Fruit fly (Drosophila melanogaster) S2 (cell line): ENCODE data around the gene CG4194.

Experiments used
- CG8478 ChIP-seq: fragments of >200 bp; optimal IDR thresholded peaks from 2 replicates; lab custom pipeline; 2018
- CTCF ChIP-seq, 2 experiments: fragments of >200 bp; optimal IDR thresholded peaks; 2 replicates each; lab custom pipeline; 2018

The CG4194 gene

dm6 chrX:2068292-2068691 is at the start of gene CG4194:
Gene CG4194, plus strand, starts transcription at chrX:2068592.
- TF ChIP-seq CG8478 (no peak), CTCF (optimal IDR thresholded peaks at IDR 0.05; lab: Kevin White, UChicago) (no peak)

- TF ChIP-seq CG8478 = no peak
Observed at dm6 chrX:2024819-2025218, 43.6 kb upstream of the CG4194 start.

dm6 chrX:2031308-2031707 is 37.1 kb upstream of the CG4194 start:
- no peak for TF ChIP-seq CG8478
- no peak for TF ChIP-seq CTCF (optimal IDR thresholded peaks at IDR 0.05; lab: Kevin White, UChicago)

- no peak for TF ChIP-seq CG8478
- no peak for TF ChIP-seq CTCF (optimal IDR thresholded peaks at IDR 0.05; lab: Kevin White, UChicago)
Observed at dm6 chrX:2032160-2032801, 36.1 kb upstream of the CG4194 start.

- TF ChIP-seq CG8478 (no peak), CTCF (optimal IDR thresholded peaks at IDR 0.05; lab: Kevin White, UChicago) (no peak)
Observed at dm6 chrX:2032821-2033436, 35.5 kb upstream of the CG4194 start.

- TF ChIP-seq CTCF (optimal IDR thresholded peaks at IDR 0.05; lab: Kevin White, UChicago) = no peak
Observed at dm6 chrX:2036383-2036782, 32.0 kb upstream of the CG4194 start.

- TF ChIP-seq CTCF (optimal IDR thresholded peaks at IDR 0.05; lab: Kevin White, UChicago) = no peak
- TF ChIP-seq CG8478 = no peak
Observed at dm6 chrX:2036800-2037488, 31.4 kb upstream of the CG4194 start.

- TF ChIP-seq CTCF (optimal IDR thresholded peaks at IDR 0.05; lab: Kevin White, UChicago) (no peak), CG8478 (no peak)
Observed at dm6 chrX:2037605-2038004, 30.8 kb upstream of the CG4194 start.

- TF ChIP-seq CTCF (optimal IDR thresholded peaks at IDR 0.05; lab: Kevin White, UChicago) (peak in 1 of 2 experiments; percentile 26), CG8478 (no peak)
Observed at dm6 chrX:2041312-2041918, 27.0 kb upstream of the CG4194 start, which contains the start of gene CG4313. Gene CG4313, plus strand, starts transcription at chrX:2041868.

- no peak for TF ChIP-seq CG8478
- TF ChIP-seq CTCF (optimal IDR thresholded peaks at IDR 0.05; lab: Kevin White, UChicago) = no peak
Observed at dm6 chrX:2041981-2042847, 26.2 kb upstream of the CG4194 start, which contains the start of the genes Actn and usp. Gene Actn, minus strand, starts transcription at chrX:2042311. Gene usp, minus strand, starts transcription at chrX:2042311.

- TF ChIP-seq CG8478 = no peak
- no peak for TF ChIP-seq CTCF (optimal IDR thresholded peaks at IDR 0.05; lab: Kevin White, UChicago)
Observed at dm6 chrX:2043660-2044397, 24.6 kb upstream of the CG4194 start, which contains the start of gene CG4325. Gene CG4325, minus strand, starts transcription at chrX:2043818.

dm6 chrX:2048778-2049686 is 19.4 kb upstream of the CG4194 start:
- TF ChIP-seq CG8478 (no peak), CTCF (optimal IDR thresholded peaks at IDR 0.05; lab: Kevin White, UChicago) (no peak)
